Fruit fly (Drosophila melanogaster): Measurements from ENCODE around the gene CG1544.

CG1544 gene

DNA sequence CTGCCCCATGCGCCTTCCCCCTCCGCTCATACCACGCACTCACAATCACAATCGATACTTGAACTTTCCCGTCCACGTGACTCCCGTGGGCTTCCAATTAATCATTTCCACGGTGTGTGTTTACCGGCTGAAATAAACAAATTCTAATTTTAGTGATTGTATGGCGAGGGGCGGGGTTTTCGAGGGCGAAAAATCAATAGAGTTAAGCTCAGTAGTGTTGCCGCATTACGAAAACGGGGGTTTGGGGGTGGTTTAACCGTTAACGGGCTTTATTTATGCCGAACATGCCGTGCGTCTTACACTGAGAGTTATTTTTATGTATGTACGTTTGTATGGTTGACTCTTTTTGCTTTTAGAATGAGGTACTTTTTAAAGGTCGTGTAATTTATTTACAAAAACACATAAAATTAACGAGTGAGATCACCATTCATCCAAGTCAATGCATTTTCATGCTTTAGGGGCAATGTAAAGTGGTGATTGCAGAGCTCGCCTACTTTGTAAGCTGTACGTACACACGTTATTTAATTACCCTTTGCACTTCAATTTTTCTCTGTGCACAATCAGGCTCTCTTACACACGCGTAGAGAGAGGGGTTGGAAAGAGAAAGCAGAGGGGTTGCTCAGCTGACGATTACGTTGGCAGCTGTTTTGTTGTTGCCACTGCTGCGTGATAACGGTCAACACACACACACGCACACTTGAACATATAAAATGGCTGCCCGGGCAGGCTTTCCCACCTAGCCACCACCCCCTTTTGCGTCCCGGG lies 25.6 kb downstream of the CG1544 start (continued):
- no peak for TF ChIP-seq CG3726 (GFP tag; IDR thresholded peaks at IDR 0.05)
- TF ChIP-seq CG31441 (GFP tag; IDR thresholded peaks at IDR 0.05), result no peak
- TF ChIP-seq ap (GFP tag; IDR thresholded peaks at IDR 0.05), result no peak
- no peak for TF ChIP-seq bowl (GFP tag; IDR thresholded peaks at IDR 0.05)
- TF ChIP-seq C15 (GFP tag; IDR thresholded peaks at IDR 0.05), result no peak
- peak; percentile 83 for TF ChIP-seq NfI (GFP tag; optimal IDR thresholded peaks at IDR 0.05)
- no peak for TF ChIP-seq gt (GFP tag; IDR thresholded peaks at IDR 0.05)
- no peak for TF ChIP-seq Bgb (GFP tag; IDR thresholded peaks at IDR 0.05; ENCODE audit: partially characterized antibody)
- peak; percentile 63 for TF ChIP-seq CG18011 (GFP tag; optimal IDR thresholded peaks at IDR 0.05)
- TF ChIP-seq CG11456 (GFP tag; IDR thresholded peaks at IDR 0.05), result no peak
- peak; percentile 14 for TF ChIP-seq mirr (GFP tag; optimal IDR thresholded peaks at IDR 0.05)
- no peak for TF ChIP-seq Lim3 (GFP tag; IDR thresholded peaks at IDR 0.05)
- peak; percentile 16 for TF ChIP-seq TFAM (GFP tag; optimal IDR thresholded peaks at IDR 0.05)
- peak; percentile 24 for TF ChIP-seq Sry-δ (GFP tag; optimal IDR thresholded peaks at IDR 0.05)
- no peak for TF ChIP-seq sc (optimal IDR thresholded peaks at IDR 0.05)
- TF ChIP-seq sc (GFP tag; optimal IDR thresholded peaks at IDR 0.05), result peak; percentile 78
- TF ChIP-seq Opbp (GFP tag; IDR thresholded peaks at IDR 0.05; ENCODE audit: partially characterized antibody), result no peak
- TF ChIP-seq wek (GFP tag; optimal IDR thresholded peaks at IDR 0.05), result peak; percentile 62
- peak; percentile 34 for TF ChIP-seq kah (GFP tag; optimal IDR thresholded peaks at IDR 0.05)
- peak; percentile 69 for TF ChIP-seq CG30431 (GFP tag; optimal IDR thresholded peaks at IDR 0.05)
- TF ChIP-seq pfk (GFP tag; optimal IDR thresholded peaks at IDR 0.05), result no peak
- peak; percentile 78 for TF ChIP-seq CG13296 (GFP tag; optimal IDR thresholded peaks at IDR 0.05)
- peak; percentile 27 for TF ChIP-seq CG3995 (GFP tag; optimal IDR thresholded peaks at IDR 0.05)
- peak; percentile 63 for TF ChIP-seq CG10274 (GFP tag; optimal IDR thresholded peaks at IDR 0.05)
- peak; percentile 75 for TF ChIP-seq CG14710 (tag; optimal IDR thresholded peaks at IDR 0.05)
- peak; percentile 76 for TF ChIP-seq CrebB (tag; optimal IDR thresholded peaks at IDR 0.05)
- TF ChIP-seq CG11085 (GFP tag; IDR thresholded peaks at IDR 0.05), result no peak
- no peak for TF ChIP-seq h (optimal IDR thresholded peaks at IDR 0.05)
- no peak for TF ChIP-seq Dip2 (GFP tag; IDR thresholded peaks at IDR 0.05)
- peak; percentile 62 for TF ChIP-seq CG1647 (GFP tag; optimal IDR thresholded peaks at IDR 0.05)
- TF ChIP-seq CG15696 (tag; optimal IDR thresholded peaks at IDR 0.05), result peak; percentile 81
- no peak for TF ChIP-seq Stat92E (GFP tag; optimal IDR thresholded peaks at IDR 0.05)
- peak; percentile 89 for TF ChIP-seq dmrt99B (tag; optimal IDR thresholded peaks at IDR 0.05)
- peak; percentile 89 for TF ChIP-seq CG10209 (GFP tag; optimal IDR thresholded peaks at IDR 0.05)
- peak; percentile 85 for TF ChIP-seq ind (GFP tag; optimal IDR thresholded peaks at IDR 0.05)
- peak; percentile 46 for TF ChIP-seq sima (GFP tag; optimal IDR thresholded peaks at IDR 0.05)
- TF ChIP-seq Hmx (GFP tag; optimal IDR thresholded peaks at IDR 0.05), result peak; percentile 40
- peak; percentile 73 for TF ChIP-seq CG3407 (GFP tag; optimal IDR thresholded peaks at IDR 0.05)
- no peak for TF ChIP-seq Sin3A (optimal IDR thresholded peaks at IDR 0.05)
- TF ChIP-seq pzg (GFP tag; optimal IDR thresholded peaks at IDR 0.05), result no peak
- TF ChIP-seq vnd (GFP tag; IDR thresholded peaks at IDR 0.05; ENCODE audit: partially characterized antibody), result no peak
- TF ChIP-seq dmrt11E (tag; optimal IDR thresholded peaks at IDR 0.05), result peak; percentile 85
- TF ChIP-seq seq (GFP tag; IDR thresholded peaks at IDR 0.05), result no peak
- TF ChIP-seq Elba2 (GFP tag; optimal IDR thresholded peaks at IDR 0.05), result peak; percentile 17
- no peak for TF ChIP-seq CG6175 (GFP tag; IDR thresholded peaks at IDR 0.05)
- no peak for TF ChIP-seq sna (GFP tag; IDR thresholded peaks at IDR 0.05; ENCODE audit: partially characterized antibody)
- TF ChIP-seq wor (GFP tag; IDR thresholded peaks at IDR 0.05), result no peak
- TF ChIP-seq tup (GFP tag; optimal IDR thresholded peaks at IDR 0.05), result peak; percentile 50
- TF ChIP-seq vfl (GFP tag; optimal IDR thresholded peaks at IDR 0.05), result peak; percentile 82
- TF ChIP-seq MESR4 (GFP tag; optimal IDR thresholded peaks at IDR 0.05), result no peak
